Fruit fly (Drosophila melanogaster): ENCODE data around the gene side-II.

side-II gene

dm6 chr2L:14995594-14996463 lies 23.7 kb upstream of the side-II start (continued):
- TF ChIP-seq CG4328 (GFP tag; optimal IDR thresholded peaks at IDR 0.05) (peak; percentile 34), Atf6 (GFP tag; IDR thresholded peaks at IDR 0.05) (peak; percentile 88), corto (GFP tag; optimal IDR thresholded peaks at IDR 0.05) (peak; percentile 37), Dll (GFP tag; IDR thresholded peaks at IDR 0.05; ENCODE audit: partially characterized antibody) (0 out of 4 replicates have a peak, but pooled peaks have one; percentile 28), CG8924 (tag; optimal IDR thresholded peaks at IDR 0.05) (peak; percentile 95), vnd (GFP tag; IDR thresholded peaks at IDR 0.05; ENCODE audit: partially characterized antibody) (no peak), CG17829 (tag; optimal IDR thresholded peaks at IDR 0.05) (peak; percentile 95), CG34376 (GFP tag; optimal IDR thresholded peaks at IDR 0.05) (no peak), CG3838 (GFP tag; optimal IDR thresholded peaks at IDR 0.05) (peak; percentile 68), CG5245 (GFP tag; optimal IDR thresholded peaks at IDR 0.05) (peak; percentile 81), CG7987 (GFP tag; optimal IDR thresholded peaks at IDR 0.05) (peak; percentile 70), CG12071 (GFP tag; optimal IDR thresholded peaks at IDR 0.05) (peak; percentile 59), kay (GFP tag; optimal IDR thresholded peaks at IDR 0.05) (peak; percentile 58), Six4 (GFP tag; optimal IDR thresholded peaks at IDR 0.05) (peak; percentile 89), dm (GFP tag; optimal IDR thresholded peaks at IDR 0.05) (no peak), pan (optimal IDR thresholded peaks at IDR 0.05) (no peak), pan (GFP tag; optimal IDR thresholded peaks at IDR 0.05 in 1 of 2, IDR thresholded peaks at IDR 0.05 in 1 of 2) (peak in 1 of 2 experiments; percentile 94), sima (GFP tag; optimal IDR thresholded peaks at IDR 0.05) (no peak), lilli (GFP tag; optimal IDR thresholded peaks at IDR 0.05) (peak; percentile 75), CG7839 (tag; optimal IDR thresholded peaks at IDR 0.05) (peak; percentile 95), CG14667 (GFP tag; IDR thresholded peaks at IDR 0.05) (peak; percentile 94), ken (GFP tag; IDR thresholded peaks at IDR 0.05) (peak; percentile 80), Mes4 (GFP tag; optimal IDR thresholded peaks at IDR 0.05) (peak; percentile 60), prd (optimal IDR thresholded peaks at IDR 0.05) (no peak), prd (GFP tag; IDR thresholded peaks at IDR 0.05) (peak; percentile 92), CG17186 (GFP tag; optimal IDR thresholded peaks at IDR 0.05) (peak; percentile 56), HmgD (GFP tag; optimal IDR thresholded peaks at IDR 0.05) (peak; percentile 51), Optix (GFP tag; IDR thresholded peaks at IDR 0.05) (peak; percentile 84), CG10431 (GFP tag; optimal IDR thresholded peaks at IDR 0.05) (peak; percentile 91), az2 (GFP tag; optimal IDR thresholded peaks at IDR 0.05) (peak; percentile 90), CG2889 (GFP tag; IDR thresholded peaks at IDR 0.05) (peak; percentile 72; the same call in 2 of the 3 replicates), MESR4 (GFP tag; optimal IDR thresholded peaks at IDR 0.05) (peak; percentile 5), sc (optimal IDR thresholded peaks at IDR 0.05) (no peak), sc (GFP tag; optimal IDR thresholded peaks at IDR 0.05) (peak; percentile 86), dysf (GFP tag; IDR thresholded peaks at IDR 0.05) (peak; percentile 91), cas (GFP tag; IDR thresholded peaks at IDR 0.05) (peak; percentile 65), CG3281 (GFP tag; optimal IDR thresholded peaks at IDR 0.05) (peak; percentile 71), klu (GFP tag; IDR thresholded peaks at IDR 0.05) (peak; percentile 78), CG7357 (GFP tag; IDR thresholded peaks at IDR 0.05) (peak; percentile 81), Neu2 (GFP tag; optimal IDR thresholded peaks at IDR 0.05; ENCODE audit: borderline replicate concordance) (no peak), jumu (GFP tag; optimal IDR thresholded peaks at IDR 0.05) (no peak), CG11560 (tag; IDR thresholded peaks at IDR 0.05) (no peak; the same call in 2 of the 3 replicates), stc (GFP tag; IDR thresholded peaks at IDR 0.05) (peak; percentile 96), CG18764 (GFP tag; optimal IDR thresholded peaks at IDR 0.05) (peak; percentile 84), CG15514 (GFP tag; optimal IDR thresholded peaks at IDR 0.05) (peak; percentile 65), CG7745 (tag; optimal IDR thresholded peaks at IDR 0.05) (peak; percentile 76), CG9727 (GFP tag; optimal IDR thresholded peaks at IDR 0.05) (peak; percentile 92), crc (GFP tag; optimal IDR thresholded peaks at IDR 0.05) (no peak), Ada2b (GFP tag; IDR thresholded peaks at IDR 0.05) (peak; percentile 89), nom (GFP tag; optimal IDR thresholded peaks at IDR 0.05) (peak; percentile 87)

All from whole organism, embryonic.